Fruit fly (Drosophila melanogaster) whole organism, embryonic: ENCODE data around the gene Coq2.
A peak's percentile ranks its signal among the peaks of the same experiment; 100 is the strongest.

Experiments
- Antp ChIP-seq: fragments of 200-800 bp; sonication (Bioruptor generic); optimal IDR thresholded peaks from 3 replicates; lab custom pipeline; 2016; ENCODE audit warnings: missing biosample characterization, missing genetic modification characterization
- Awh ChIP-seq: fragments of 200-800 bp; sonication (Bioruptor generic); IDR thresholded peaks from 2 replicates; pipeline ENCODE4, ENCODE4 v1.3.6; 2022; ENCODE audit warnings: missing biosample characterization, missing genetic modification characterization
- B-H1 ChIP-seq: fragments of 200-800 bp; sonication (Bioruptor generic); IDR thresholded peaks from 3 replicates; pipeline ENCODE4 v1.3.6; 2022; ENCODE audit warnings: missing biosample characterization, missing genetic modification characterization
- CG1024 ChIP-seq: fragments of 200-800 bp; sonication (Bioruptor generic); IDR thresholded peaks from 2 replicates; pipeline ENCODE4 v1.3.6; 2022; ENCODE audit warnings: missing biosample characterization, missing genetic modification characterization
- CG10321 ChIP-seq: fragments of 200-800 bp; sonication (Bioruptor generic); IDR thresholded peaks from 2 replicates; pipeline ENCODE4 v1.3.6; 2022; ENCODE audit warnings: missing biosample characterization, missing genetic modification characterization
- CG11456 ChIP-seq: fragments of 200-800 bp; sonication (Bioruptor generic); IDR thresholded peaks from 3 replicates; pipeline ENCODE4 v1.3.6; 2022; ENCODE audit warnings: missing biosample characterization, missing genetic modification characterization
- CG12391 ChIP-seq: fragments of 200-800 bp; sonication (Bioruptor generic); optimal IDR thresholded peaks from 3 replicates; lab custom pipeline; 2018; ENCODE audit warnings: missing biosample characterization, mild to moderate bottlenecking, missing genetic modification characterization, moderate library complexity
- CG13424 ChIP-seq: fragments of 200-800 bp; sonication (Bioruptor generic); optimal IDR thresholded peaks from 2 replicates; lab custom pipeline; 2019; ENCODE audit warnings: missing biosample characterization, mild to moderate bottlenecking, missing genetic modification characterization, moderate library complexity
- CG14050 ChIP-seq: fragments of 200-800 bp; sonication (Bioruptor generic); IDR thresholded peaks from 3 replicates; pipeline ENCODE4 v1.3.6; 2022; ENCODE audit warnings: missing biosample characterization, missing genetic modification characterization
- CG14441 ChIP-seq: fragments of 200-800 bp; sonication (Bioruptor generic); IDR thresholded peaks from 2 replicates; pipeline ENCODE4 v1.3.6; 2022; ENCODE audit warnings: missing biosample characterization, missing genetic modification characterization
- CG14667 ChIP-seq: fragments of 200-800 bp; sonication (Bioruptor generic); IDR thresholded peaks from 2 replicates; pipeline ENCODE4 v1.3.6; 2022; ENCODE audit warnings: missing biosample characterization, missing genetic modification characterization
- CG14710 ChIP-seq: fragments of 200-800 bp; sonication (Bioruptor generic); optimal IDR thresholded peaks from 3 replicates; lab custom pipeline; 2019; ENCODE audit warnings: missing biosample characterization, mild to moderate bottlenecking, missing genetic modification characterization, moderate library complexity
- CG14860 ChIP-seq: fragments of 200-800 bp; sonication (Bioruptor generic); IDR thresholded peaks from 3 replicates; pipeline ENCODE4 v1.3.6; 2022; ENCODE audit warnings: missing biosample characterization, missing genetic modification characterization; ENCODE audit not compliant: partially characterized antibody
- CG18619 ChIP-seq: fragments of 200-800 bp; sonication (Bioruptor generic); optimal IDR thresholded peaks from 3 replicates; lab custom pipeline; 2017; ENCODE audit warnings: missing biosample characterization, mild to moderate bottlenecking, missing genetic modification characterization
- CG33213 ChIP-seq: fragments of 200-800 bp; sonication (Bioruptor generic); optimal IDR thresholded peaks from 3 replicates; lab custom pipeline; 2016; ENCODE audit warnings: missing biosample characterization, missing genetic modification characterization
- CG33557 ChIP-seq: fragments of 200-800 bp; sonication (Bioruptor generic); optimal IDR thresholded peaks from 2 replicates; lab custom pipeline; 2019; ENCODE audit warnings: missing biosample characterization, mild to moderate bottlenecking, missing genetic modification characterization, moderate library complexity
- CG7786 ChIP-seq: fragments of 200-800 bp; sonication (Bioruptor generic); optimal IDR thresholded peaks from 2 replicates; lab custom pipeline; 2016; ENCODE audit warnings: missing biosample characterization, missing genetic modification characterization
- CG8388 ChIP-seq: fragments of 200-800 bp; sonication (Bioruptor generic); optimal IDR thresholded peaks from 2 replicates; lab custom pipeline; 2019; ENCODE audit warnings: missing biosample characterization, mild to moderate bottlenecking, missing genetic modification characterization, moderate library complexity
- Ets65A ChIP-seq: fragments of 200-800 bp; sonication (Bioruptor generic); peaks from one replicate; lab custom pipeline; 2016; ENCODE audit warnings: missing biosample characterization, missing genetic modification characterization
- Ets97D ChIP-seq: fragments of 200-800 bp; sonication (Bioruptor generic); optimal IDR thresholded peaks from 3 replicates; lab custom pipeline; 2016; ENCODE audit warnings: missing biosample characterization, missing genetic modification characterization
- Gsc ChIP-seq: fragments of 200-800 bp; sonication (Bioruptor generic); IDR thresholded peaks from 2 replicates; pipeline ENCODE4 v1.3.6; 2022; ENCODE audit warnings: missing biosample characterization, missing genetic modification characterization
- H15 ChIP-seq: fragments of 200-800 bp; sonication (Bioruptor generic); IDR thresholded peaks from 3 replicates; pipeline ENCODE4 v1.3.6; 2022; ENCODE audit warnings: missing biosample characterization, missing genetic modification characterization
- Hand ChIP-seq: fragments of 200-800 bp; sonication (Bioruptor generic); optimal IDR thresholded peaks from 2 replicates; lab custom pipeline; 2017; ENCODE audit warnings: mild to moderate bottlenecking, missing biosample characterization, missing genetic modification reagents, missing genetic modification characterization
- Hmr ChIP-seq: fragments of 200-800 bp; sonication (Bioruptor generic); optimal IDR thresholded peaks from 3 replicates; lab custom pipeline; 2017; ENCODE audit warnings: mild to moderate bottlenecking, missing biosample characterization, missing genetic modification reagents, missing genetic modification characterization
- Hmx ChIP-seq: fragments of 200-800 bp; sonication (Bioruptor generic); optimal IDR thresholded peaks from 2 replicates; lab custom pipeline; 2016; ENCODE audit warnings: missing biosample characterization, missing genetic modification characterization
- Kr ChIP-seq: fragments of 200-800 bp; sonication (Bioruptor generic); optimal IDR thresholded peaks from 2 replicates; lab custom pipeline; 2017; ENCODE audit warnings: missing biosample characterization, mild to moderate bottlenecking, missing genetic modification characterization
- Lhr ChIP-seq: fragments of 200-800 bp; sonication (Bioruptor generic); optimal IDR thresholded peaks from 3 replicates; lab custom pipeline; 2017; ENCODE audit warnings: mild to moderate bottlenecking, missing biosample characterization, missing genetic modification reagents, missing genetic modification characterization
- Meics ChIP-seq: fragments of 200-800 bp; sonication (Bioruptor generic); optimal IDR thresholded peaks from 2 replicates; lab custom pipeline; 2017; ENCODE audit warnings: missing biosample characterization, mild to moderate bottlenecking, missing genetic modification characterization
- NC2β ChIP-seq: fragments of 200-800 bp; sonication (Bioruptor generic); optimal IDR thresholded peaks from 2 replicates; lab custom pipeline; 2016; ENCODE audit warnings: missing biosample characterization, missing genetic modification characterization
- Nf-YA ChIP-seq: fragments of 200-800 bp; sonication (Bioruptor generic); IDR thresholded peaks from 2 replicates; pipeline ENCODE4 v1.3.6; 2022; ENCODE audit warnings: missing biosample characterization, missing genetic modification characterization
- Nf-YB ChIP-seq: fragments of 200-800 bp; sonication (Bioruptor generic); optimal IDR thresholded peaks from 3 replicates; lab custom pipeline; 2019; ENCODE audit warnings: missing biosample characterization, mild to moderate bottlenecking, missing genetic modification characterization, moderate library complexity
- cad ChIP-seq: fragments of >200 bp; optimal IDR thresholded peaks from 2 replicates; lab custom pipeline; 2017; ENCODE audit warnings: missing biosample characterization, missing genetic modification characterization
- cas ChIP-seq: fragments of 200-800 bp; sonication (Bioruptor generic); IDR thresholded peaks from 2 replicates; pipeline ENCODE4 v1.3.6; 2022; ENCODE audit warnings: missing biosample characterization, missing genetic modification characterization
- caup ChIP-seq: fragments of 200-800 bp; sonication (Bioruptor generic); optimal IDR thresholded peaks from 3 replicates; lab custom pipeline; 2017; ENCODE audit warnings: missing biosample characterization, mild to moderate bottlenecking, missing genetic modification characterization, moderate library complexity; ENCODE audit not compliant: severe bottlenecking
- crp ChIP-seq, 2 experiments: fragments of 200-800 bp; sonication (Bioruptor generic); optimal IDR thresholded peaks; 2 replicates in 1 of 2; 3 replicates in 1 of 2; lab custom pipeline; 2017; ENCODE audit warnings: missing biosample characterization in 2 of 2, missing genetic modification characterization in 2 of 2, mild to moderate bottlenecking in 1 of 2, moderate library complexity in 1 of 2
- fd96Cb ChIP-seq: fragments of 200-800 bp; sonication (Bioruptor generic); optimal IDR thresholded peaks from 2 replicates; lab custom pipeline; 2018; ENCODE audit warnings: missing biosample characterization, mild to moderate bottlenecking, missing genetic modification characterization, moderate library complexity
- gem ChIP-seq: fragments of 200-800 bp; sonication (Bioruptor generic); optimal IDR thresholded peaks from 2 replicates; lab custom pipeline; 2019; ENCODE audit warnings: missing biosample characterization, mild to moderate bottlenecking, missing genetic modification characterization, moderate library complexity
- grau ChIP-seq: fragments of 200-800 bp; optimal IDR thresholded peaks from 3 replicates; lab custom pipeline; 2019; ENCODE audit warnings: missing biosample characterization, mild to moderate bottlenecking, missing genetic modification characterization, moderate library complexity
- gt ChIP-seq: fragments of 200-800 bp; sonication (Bioruptor generic); IDR thresholded peaks from 2 replicates; pipeline ENCODE4 v1.3.6; 2022; ENCODE audit warnings: missing biosample characterization, missing genetic modification characterization
- kay ChIP-seq: fragments of 200-800 bp; sonication (Bioruptor generic); optimal IDR thresholded peaks from 2 replicates; lab custom pipeline; 2016; ENCODE audit warnings: missing biosample characterization, missing genetic modification characterization
- klu ChIP-seq: fragments of 200-800 bp; sonication (Bioruptor generic); IDR thresholded peaks from 2 replicates; pipeline ENCODE4 v1.3.6; 2022; ENCODE audit warnings: missing biosample characterization, missing genetic modification characterization
- maf-S ChIP-seq: fragments of 200-800 bp; sonication (Bioruptor generic); optimal IDR thresholded peaks from 2 replicates; lab custom pipeline; 2016; ENCODE audit warnings: missing biosample characterization, missing genetic modification characterization
- odd ChIP-seq: fragments of 200-800 bp; sonication (Bioruptor generic); optimal IDR thresholded peaks from 2 replicates; lab custom pipeline; 2017; ENCODE audit warnings: missing biosample characterization, mild to moderate bottlenecking, missing genetic modification characterization
- pb ChIP-seq: fragments of 200-800 bp; sonication (Bioruptor generic); optimal IDR thresholded peaks from 3 replicates; lab custom pipeline; 2016; ENCODE audit warnings: missing biosample characterization, missing genetic modification characterization
- sens ChIP-seq: fragments of 200-800 bp; sonication (Bioruptor generic); peaks from one replicate; lab custom pipeline; 2016; ENCODE audit warnings: missing biosample characterization, missing genetic modification characterization
- sim ChIP-seq: fragments of 200-800 bp; sonication (Bioruptor generic); IDR thresholded peaks from 2 replicates; pipeline ENCODE4 v1.3.6; 2022; ENCODE audit warnings: missing biosample characterization, missing genetic modification characterization
- sr ChIP-seq: fragments of 200-800 bp; sonication (Bioruptor generic); IDR thresholded peaks from 3 replicates; pipeline ENCODE4 v1.3.6; 2022; ENCODE audit warnings: missing biosample characterization, missing genetic modification characterization
- tio ChIP-seq: fragments of 200-800 bp; sonication (Bioruptor generic); optimal IDR thresholded peaks from 2 replicates; lab custom pipeline; 2017; ENCODE audit warnings: missing biosample characterization, missing genetic modification characterization, inconsistent platforms
- tll ChIP-seq, 2 experiments: fragments of 200-800 bp in 1 of 2; fragments of >200 bp in 1 of 2; sonication (Bioruptor generic) in 1 of 2; optimal IDR thresholded peaks; 2 replicates each; lab custom pipeline; 2017 to 2019; ENCODE audit warnings: missing biosample characterization in 2 of 2, missing genetic modification characterization in 2 of 2, mild to moderate bottlenecking in 1 of 2, moderate library complexity in 1 of 2
- tup ChIP-seq: fragments of 200-800 bp; sonication (Bioruptor generic); optimal IDR thresholded peaks from 2 replicates; lab custom pipeline; 2016; ENCODE audit warnings: missing biosample characterization, mild to moderate bottlenecking, missing genetic modification characterization, moderate library complexity
- yki ChIP-seq: fragments of >200 bp; optimal IDR thresholded peaks from 3 replicates; lab custom pipeline; 2018
- zfh1 ChIP-seq: fragments of 200-800 bp; sonication (Bioruptor generic); IDR thresholded peaks from 3 replicates; pipeline ENCODE4 v1.3.6; 2022; ENCODE audit warnings: missing biosample characterization, missing genetic modification characterization

The Coq2 gene

dm6 chr3R:8336012-8336567, 19.7 kb upstream of the Coq2 start (continued):
- peak; percentile 6 for TF ChIP-seq CG8388 (GFP tag; lab: Kevin White, UChicago)
- peak; percentile 9 for TF ChIP-seq Ets65A (GFP tag; lab: Kevin White, UChicago)
- no peak for TF ChIP-seq CG18619 (GFP tag; lab: Kevin White, UChicago)
- no peak for TF ChIP-seq klu (GFP tag; lab: Robert Waterston, UW)
- TF ChIP-seq Hmx (GFP tag; lab: Kevin White, UChicago): no peak
- no peak for TF ChIP-seq cad
- no peak for TF ChIP-seq Hand (GFP tag; lab: Kevin White, UChicago)
- peak; percentile 47 for TF ChIP-seq CG33557
- peak; percentile 39 for TF ChIP-seq Kr (GFP tag; lab: Kevin White, UChicago)
- no peak for TF ChIP-seq CG13424 (tag; lab: Kevin White, UChicago)
- TF ChIP-seq CG7786 (GFP tag; lab: Kevin White, UChicago): no peak
- no peak for TF ChIP-seq Lhr
- no peak for TF ChIP-seq Meics
- TF ChIP-seq tio: no peak
- TF ChIP-seq tll (GFP tag; optimal IDR thresholded peaks at IDR 0.05; lab: Kevin White, UChicago): no peak
- TF ChIP-seq Antp: no peak
- TF ChIP-seq maf-S (GFP tag; lab: Kevin White, UChicago): no peak
- peak; percentile 38 for TF ChIP-seq CG14710
- TF ChIP-seq cas (GFP tag; lab: Robert Waterston, UW): no peak
- no peak for TF ChIP-seq CG14441 (GFP tag; lab: Robert Waterston, UW)
- no peak for TF ChIP-seq caup (GFP tag; lab: Kevin White, UChicago)
- no peak for TF ChIP-seq CG1024 (GFP tag; lab: Robert Waterston, UW)
- TF ChIP-seq H15: no peak
- no peak for TF ChIP-seq gt (GFP tag; lab: Robert Waterston, UW)
- no peak for TF ChIP-seq Awh (GFP tag; lab: Robert Waterston, UW)
- no peak for TF ChIP-seq CG14860
- TF ChIP-seq CG11456: no peak
- TF ChIP-seq Nf-YA (GFP tag; lab: Robert Waterston, UW): no peak
- no peak for TF ChIP-seq Ets97D
- TF ChIP-seq CG12391 (tag; lab: Kevin White, UChicago): peak; percentile 48
- TF ChIP-seq B-H1 (GFP tag; lab: Robert Waterston, UW): no peak
- no peak for TF ChIP-seq CG14667 (GFP tag; lab: Robert Waterston, UW)
- TF ChIP-seq fd96Cb: peak; percentile 2
- no peak for TF ChIP-seq Hmr (GFP tag; lab: Kevin White, UChicago)
- no peak for TF ChIP-seq sr (GFP tag; lab: Robert Waterston, UW)
- no peak for TF ChIP-seq CG33213 (GFP tag; lab: Kevin White, UChicago)
- TF ChIP-seq yki (lab: Kevin White, UChicago): no peak
- no peak for TF ChIP-seq CG14050
- no peak for TF ChIP-seq NC2β (GFP tag; lab: Kevin White, UChicago)
- peak; percentile 34 for TF ChIP-seq grau
- no peak for TF ChIP-seq kay (GFP tag; lab: Kevin White, UChicago)
- TF ChIP-seq tup (GFP tag; lab: Kevin White, UChicago): no peak
- no peak for TF ChIP-seq CG10321 (GFP tag; lab: Robert Waterston, UW)
- TF ChIP-seq sens (GFP tag; lab: Kevin White, UChicago): peak; percentile 79
- TF ChIP-seq pb: no peak
- TF ChIP-seq zfh1 (GFP tag; lab: Robert Waterston, UW): no peak
- TF ChIP-seq crp (GFP tag; optimal IDR thresholded peaks at IDR 0.05; lab: Kevin White, UChicago): no peak
- TF ChIP-seq sim (GFP tag; lab: Robert Waterston, UW): no peak
- no peak for TF ChIP-seq Nf-YB
- no peak for TF ChIP-seq gem (tag; lab: Kevin White, UChicago)
- TF ChIP-seq odd: no peak
- TF ChIP-seq Gsc (GFP tag; lab: Robert Waterston, UW): no peak
